Fruit fly (Drosophila melanogaster) whole organism: Measurements from ENCODE around the gene ZC3H3.

ENCODE experiments used
- CG8478 ChIP-seq: fragments of >200 bp; optimal IDR thresholded peaks from 2 replicates; lab custom pipeline; 2018; ENCODE audit warnings: inconsistent platforms
- Dll ChIP-seq: fragments of >200 bp; optimal IDR thresholded peaks from 2 replicates; lab custom pipeline; 2017
- EcR ChIP-seq, 2 experiments: fragments of >200 bp; optimal IDR thresholded peaks; 2 replicates each; lab custom pipeline; 2017; ENCODE audit warnings: missing biosample characterization in 2 of 2, missing genetic modification characterization in 2 of 2, missing genetic modification reagents in 2 of 2
- pan ChIP-seq: fragments of >200 bp; optimal IDR thresholded peaks from 2 replicates; lab custom pipeline; 2017
- psq ChIP-seq: fragments of >200 bp; optimal IDR thresholded peaks from 2 replicates; lab custom pipeline; 2017
- usp ChIP-seq: fragments of >200 bp; optimal IDR thresholded peaks from 2 replicates; lab custom pipeline; 2017; ENCODE audit warnings: missing biosample characterization, missing genetic modification characterization, mixed read lengths

DNA sequence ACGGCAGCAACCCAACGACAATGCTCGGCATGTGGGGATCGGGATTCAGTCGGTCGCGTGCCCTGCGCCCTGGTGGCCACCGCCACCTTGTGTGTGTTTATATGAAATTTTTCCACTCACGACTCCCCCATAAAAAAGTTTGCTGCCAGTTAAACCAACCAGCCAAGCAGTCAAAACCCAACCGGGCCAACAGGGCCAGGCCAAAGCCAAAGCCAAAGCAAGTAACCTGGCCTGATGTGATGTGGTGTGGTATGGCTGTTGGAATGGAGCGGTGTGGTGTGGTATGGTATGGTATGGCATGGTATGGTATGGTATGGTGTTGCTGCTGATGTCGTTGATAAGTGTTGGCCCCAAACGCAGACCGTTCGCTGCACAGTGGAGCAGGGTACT, 50.0 kb downstream of the ZC3H3 start:
- TF ChIP-seq EcR (GFP tag; optimal IDR thresholded peaks at IDR 0.05; lab: Kevin White, UChicago) (no peak), psq (no peak), pan (no peak), CG8478 (lab: Kevin White, UChicago) (no peak), usp (GFP tag; lab: Kevin White, UChicago) (no peak), Dll (lab: Kevin White, UChicago) (no peak)
